Worm (Caenorhabditis elegans) whole organism, dauer: Measurements from ENCODE around the gene F58G1.8.

Experiments
- unc-62 ChIP-seq: sonication (generic microtip); optimal IDR thresholded peaks from 2 replicates; lab custom pipeline; 2017; ENCODE audit warnings: missing biosample characterization, missing genetic modification reagents, missing genetic modification characterization

The F58G1.8 gene

DNA sequence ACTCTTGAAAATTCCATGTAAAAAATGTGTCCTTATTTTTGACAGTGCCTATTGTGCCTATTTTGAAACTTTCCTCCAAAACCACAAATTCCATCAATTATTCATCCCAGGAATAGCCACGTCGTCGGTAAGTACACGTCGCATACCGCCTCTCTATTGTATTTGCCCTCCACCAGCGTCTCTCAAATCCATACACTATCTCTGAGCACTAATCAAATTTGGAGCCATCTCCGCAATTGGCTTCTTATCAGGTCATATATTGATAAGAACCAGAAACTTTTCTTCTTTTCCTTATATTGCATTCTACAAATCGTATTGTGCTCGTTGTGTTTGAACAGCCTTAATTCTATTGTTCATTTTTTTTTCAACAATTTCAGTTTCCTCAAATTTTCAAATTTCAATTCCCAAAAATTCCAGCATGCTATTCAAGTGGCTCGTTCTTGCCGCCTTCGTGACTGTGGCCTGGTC lies 6.0 kb upstream of the F58G1.8 start, which contains the start of gene dct-18:
dct-18 (plus strand) TSS at position 418 of the 468 bp plus-strand sequence.
- TF ChIP-seq unc-62 (GFP tag; lab: Kevin White, UChicago): no peak

ce11 chrII:12930138-12930537 lies 4.7 kb upstream of the F58G1.8 start:
- no peak for TF ChIP-seq unc-62 (GFP tag; lab: Kevin White, UChicago)

DNA sequence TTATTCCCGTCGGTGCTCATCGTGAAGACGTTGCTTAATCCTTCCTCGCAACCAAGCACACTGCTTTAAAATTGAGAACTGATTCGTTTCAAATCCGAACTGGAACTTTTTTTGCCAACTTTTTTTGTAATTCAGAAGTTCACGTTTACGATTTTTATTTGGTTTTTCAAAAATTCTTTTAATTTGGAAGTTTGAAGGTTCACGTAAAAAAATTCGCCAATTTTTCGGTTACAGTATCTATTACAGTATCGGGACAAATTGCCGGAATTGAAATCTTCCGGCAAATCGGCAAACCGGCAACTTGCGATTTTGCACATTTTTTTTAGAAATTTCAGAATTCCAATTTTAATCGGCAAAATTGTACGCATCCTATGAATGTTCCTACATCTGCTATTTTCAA lies 2.8 kb upstream of the F58G1.8 start, which contains the start of gene F58G1.3:
F58G1.3 (minus strand) TSS at position 101 of the 400 bp plus-strand sequence.
- TF ChIP-seq unc-62 (GFP tag; lab: Kevin White, UChicago): no peak

DNA sequence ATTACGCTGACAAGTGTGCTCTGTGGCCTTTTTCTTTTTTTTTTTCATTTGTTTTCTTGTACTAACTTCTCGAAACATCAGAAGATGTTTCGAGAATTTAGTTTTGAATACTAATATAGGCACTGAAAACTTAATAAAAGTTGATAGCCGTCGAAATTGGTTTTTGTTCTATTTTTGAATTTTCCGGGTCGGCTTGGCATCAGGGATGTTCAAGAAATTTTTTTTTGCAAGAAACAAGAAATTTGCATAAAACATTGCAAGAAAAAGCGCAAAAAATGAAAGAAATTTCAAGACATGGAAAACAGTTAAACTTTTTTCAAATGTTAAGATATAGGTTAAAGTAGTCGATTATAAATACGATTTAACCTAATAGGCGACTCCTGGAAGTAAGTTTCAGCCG lies 2.2 kb downstream of the F58G1.8 start:
- TF ChIP-seq unc-62 (GFP tag; lab: Kevin White, UChicago): no peak

- TF ChIP-seq unc-62 (GFP tag; lab: Kevin White, UChicago): no peak
Observed at ce11 chrII:12921478-12921877, 4.0 kb downstream of the F58G1.8 start.

ce11 chrII:12918960-12919553 lies 6.4 kb downstream of the F58G1.8 start, which contains the start of the genes F58G1.2 and wago-4:
Gene F58G1.2, minus strand, starts transcription at chrII:12919010.
Gene wago-4, plus strand, starts transcription at chrII:12919551.
- no peak for TF ChIP-seq unc-62 (GFP tag; lab: Kevin White, UChicago)

- TF ChIP-seq unc-62 (GFP tag; lab: Kevin White, UChicago): no peak
Observed at ce11 chrII:12914514-12915075, 10.9 kb downstream of the F58G1.8 start, which contains the start of gene F35C5.12. Gene F35C5.12, minus strand, starts transcription at chrII:12914564.

ce11 chrII:12908779-12909178 lies 16.7 kb downstream of the F58G1.8 start, which contains the start of gene ddn-2:
Gene ddn-2, plus strand, starts transcription at chrII:12909079.
- no peak for TF ChIP-seq unc-62 (GFP tag; lab: Kevin White, UChicago)

DNA sequence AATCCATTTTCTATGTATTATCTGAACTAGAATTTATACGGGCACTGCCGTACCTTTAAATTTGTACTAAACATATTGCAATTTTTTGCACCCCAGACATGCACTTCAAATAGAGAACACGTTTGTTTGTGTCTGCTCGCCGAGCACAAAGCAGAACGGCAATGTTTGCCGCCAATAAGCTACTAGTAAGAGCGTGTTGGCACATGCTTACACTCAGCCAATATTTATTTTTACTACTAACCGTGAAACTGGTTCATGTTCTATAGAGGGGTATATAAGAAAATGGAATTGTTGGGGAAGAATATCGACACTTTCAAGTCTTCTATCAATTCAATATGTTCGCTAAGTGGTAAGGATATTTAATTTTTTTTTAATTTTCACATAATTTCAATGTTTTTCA lies 18.4 kb downstream of the F58G1.8 start, which contains the start of gene nspb-11:
nspb-11 (plus strand) TSS at position 301 of the 400 bp plus-strand sequence.
- TF ChIP-seq unc-62 (GFP tag; lab: Kevin White, UChicago): no peak

DNA sequence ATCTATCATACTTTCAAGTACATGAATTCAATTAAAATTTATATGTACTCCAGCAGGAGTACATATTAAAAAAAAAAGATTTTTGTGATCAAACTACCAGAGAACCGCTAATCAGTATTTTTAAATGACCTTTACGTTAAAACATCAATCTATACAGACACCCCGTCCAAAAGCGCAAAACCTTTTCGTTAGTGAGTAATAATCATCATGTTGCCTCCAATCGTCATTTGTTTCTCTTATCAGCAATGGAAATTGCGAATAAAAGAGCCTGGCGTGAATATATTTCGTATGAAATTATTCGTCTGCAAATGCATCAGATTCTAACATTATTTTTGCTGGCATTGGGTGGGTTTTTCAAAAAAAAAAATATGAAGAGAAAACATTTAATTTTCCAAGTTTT lies 21.3 kb downstream of the F58G1.8 start, which contains the start of gene clec-66:
clec-66 (plus strand) TSS at position 225 of the 400 bp plus-strand sequence.
- TF ChIP-seq unc-62 (GFP tag; lab: Kevin White, UChicago): no peak

- no peak for TF ChIP-seq unc-62 (GFP tag; lab: Kevin White, UChicago)
Observed at ce11 chrII:12901025-12901424, 24.4 kb downstream of the F58G1.8 start, which contains the start of gene clec-65. Gene clec-65, plus strand, starts transcription at chrII:12901325.

DNA sequence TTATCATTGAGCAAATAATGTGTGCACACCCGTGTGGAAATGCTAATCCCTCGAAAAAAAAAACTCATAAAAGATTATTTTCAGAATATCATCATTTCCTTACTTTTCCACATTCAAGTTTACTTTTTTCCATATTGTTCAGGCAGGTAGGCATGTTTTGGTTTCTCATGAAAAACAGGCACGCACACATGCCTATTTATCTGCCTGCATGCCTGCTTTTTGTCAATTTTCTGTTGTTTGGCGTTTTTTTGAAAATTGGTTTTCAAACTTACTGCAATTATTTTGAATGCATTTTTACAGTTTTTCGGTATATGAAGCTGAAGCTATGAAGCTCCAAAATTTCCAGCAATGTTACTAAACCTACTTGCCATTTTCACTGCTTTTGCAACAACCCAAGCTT lies 27.5 kb downstream of the F58G1.8 start, which contains the start of gene clec-64:
clec-64 (plus strand) TSS at position 301 of the 400 bp plus-strand sequence.
- TF ChIP-seq unc-62 (GFP tag; lab: Kevin White, UChicago): no peak

- no peak for TF ChIP-seq unc-62 (GFP tag; lab: Kevin White, UChicago)
Observed at ce11 chrII:12897361-12897760, 28.1 kb downstream of the F58G1.8 start.

ce11 chrII:12896666-12897065 lies 28.8 kb downstream of the F58G1.8 start:
- TF ChIP-seq unc-62 (GFP tag; lab: Kevin White, UChicago): no peak

- no peak for TF ChIP-seq unc-62 (GFP tag; lab: Kevin White, UChicago)
Observed at ce11 chrII:12895078-12895670, 30.3 kb downstream of the F58G1.8 start, which contains the start of the genes clec-62 and clec-63. Gene clec-62, minus strand, starts transcription at chrII:12895128. Gene clec-63, plus strand, starts transcription at chrII:12895638.

ce11 chrII:12892407-12892806 lies 33.0 kb downstream of the F58G1.8 start:
- no peak for TF ChIP-seq unc-62 (GFP tag; lab: Kevin White, UChicago)
